Worm (Caenorhabditis elegans): ENCODE measurements around the gene nhr-47.

- no peak for TF ChIP-seq nhr-76 (tag; optimal IDR thresholded peaks at IDR 0.05)
- TF ChIP-seq skn-1 (tag; optimal IDR thresholded peaks at IDR 0.05), result peak; percentile 68
- TF ChIP-seq mep-1 (tag; optimal IDR thresholded peaks at IDR 0.05), result peak; percentile 94
- no peak for TF ChIP-seq ces-1 (GFP tag; optimal IDR thresholded peaks at IDR 0.05)
- TF ChIP-seq ceh-90 (tag; optimal IDR thresholded peaks at IDR 0.05), result no peak
- TF ChIP-seq nhr-77 (tag; optimal IDR thresholded peaks at IDR 0.05), result peak; percentile 82
- peak; percentile 94 for TF ChIP-seq nhr-90 (tag; optimal IDR thresholded peaks at IDR 0.05; ENCODE audit: poor library complexity)
- no peak for TF ChIP-seq sptf-1 (tag; optimal IDR thresholded peaks at IDR 0.05)
- peak; percentile 58 for TF ChIP-seq blmp-1 (tag; optimal IDR thresholded peaks at IDR 0.05)
- TF ChIP-seq hlh-17 (GFP tag; optimal IDR thresholded peaks at IDR 0.05; ENCODE audit: borderline replicate concordance), result no peak
- no peak for TF ChIP-seq ama-1 (optimal IDR thresholded peaks at IDR 0.05)
- peak; percentile 22 for TF ChIP-seq pag-3 (tag; optimal IDR thresholded peaks at IDR 0.05; ENCODE audit: borderline replicate concordance, insufficient read depth)
- no peak for TF ChIP-seq pqm-1 (tag; optimal IDR thresholded peaks at IDR 0.05)
Measured at ce11 chrV:5504807-5505442, at the start of gene nhr-47, which contains the start of gene dnj-19.
